Worm (Caenorhabditis elegans) whole organism, L4 larva: Measurements from ENCODE around the gene eif-3.F.

Experiments
- D1046.2 ChIP-seq: fragments of 200-800 bp; sonication (Bioruptor generic); IDR thresholded peaks from 2 replicates; pipeline ENCODE4 v1.3.6; 2022; ENCODE audit warnings: missing genetic modification characterization, missing compliant biosample characterization
- T26A8.4 ChIP-seq: fragments of 200-800 bp; sonication (Bioruptor generic); IDR thresholded peaks from 2 replicates; pipeline ENCODE4 v1.3.6; 2022; ENCODE audit warnings: missing genetic modification characterization, missing compliant biosample characterization
- Y48G9A.11 ChIP-seq: fragments of 200-800 bp; sonication (Bioruptor generic); IDR thresholded peaks from 2 replicates; pipeline ENCODE4 v1.3.6; 2022; ENCODE audit warnings: missing genetic modification reagents, missing genetic modification characterization, missing compliant biosample characterization
- ZK337.2 ChIP-seq: fragments of 200-800 bp; sonication (Bioruptor generic); IDR thresholded peaks from 2 replicates; pipeline ENCODE4 v1.3.6; 2022; ENCODE audit warnings: missing genetic modification reagents, missing genetic modification characterization, missing compliant biosample characterization
- aha-1 ChIP-seq: fragments of 150-350 bp; peaks from one replicate; lab custom pipeline; 2014; ENCODE audit warnings: missing biosample characterization, missing genetic modification characterization
- ama-1 ChIP-seq: fragments of 150-350 bp; optimal IDR thresholded peaks from 2 replicates; lab custom pipeline; 2014; ENCODE audit warnings: inconsistent platforms, mixed read lengths
- attf-4 ChIP-seq: sonication (generic microtip); optimal IDR thresholded peaks from 3 replicates; lab custom pipeline; 2017; ENCODE audit warnings: missing biosample characterization, missing genetic modification characterization
- ceh-20 ChIP-seq: fragments of 200-800 bp; sonication (Bioruptor generic); IDR thresholded peaks from 2 replicates; pipeline ENCODE4 v1.3.6; 2022; ENCODE audit warnings: missing genetic modification reagents, missing genetic modification characterization, missing compliant biosample characterization
- ceh-44 ChIP-seq: fragments of 200-800 bp; sonication (Bioruptor generic); IDR thresholded peaks from 2 replicates; pipeline ENCODE4 v1.3.6; 2022; ENCODE audit warnings: missing genetic modification reagents, missing genetic modification characterization, missing compliant biosample characterization
- ces-1 ChIP-seq: fragments of 150-350 bp; sonication (generic microtip); optimal IDR thresholded peaks from 4 replicates; lab custom pipeline; 2014; ENCODE audit warnings: missing biosample characterization, missing genetic modification reagents, missing genetic modification characterization
- ctbp-1 ChIP-seq: fragments of 200-800 bp; sonication (Bioruptor generic); IDR thresholded peaks from 2 replicates; pipeline ENCODE4 v1.3.6; 2022; ENCODE audit warnings: missing genetic modification reagents, missing genetic modification characterization, missing compliant biosample characterization
- daf-12 ChIP-seq: fragments of 150-350 bp; optimal IDR thresholded peaks from 2 replicates; lab custom pipeline; 2014; ENCODE audit warnings: missing biosample characterization, missing genetic modification reagents, missing genetic modification characterization
- daf-8 ChIP-seq: fragments of 200-800 bp; sonication (Bioruptor generic); IDR thresholded peaks from 2 replicates; pipeline ENCODE4 v1.3.6; 2022; ENCODE audit warnings: missing genetic modification characterization, missing compliant biosample characterization
- dpl-1 ChIP-seq: fragments of 150-350 bp; optimal IDR thresholded peaks from 2 replicates; lab custom pipeline; 2014; ENCODE audit warnings: missing biosample characterization, missing genetic modification reagents, missing genetic modification characterization
- egl-43 ChIP-seq: fragments of 200-800 bp; sonication (Bioruptor generic); IDR thresholded peaks from 2 replicates; pipeline ENCODE4 v1.3.6; 2022; ENCODE audit warnings: missing genetic modification reagents, missing genetic modification characterization, missing compliant biosample characterization
- fkh-10 ChIP-seq: fragments of 150-350 bp; optimal IDR thresholded peaks from 2 replicates; lab custom pipeline; 2014; ENCODE audit warnings: missing biosample characterization, missing genetic modification reagents, missing genetic modification characterization
- fos-1 ChIP-seq: fragments of 150-350 bp; optimal IDR thresholded peaks from 2 replicates; lab custom pipeline; 2014; ENCODE audit warnings: missing biosample characterization, missing genetic modification characterization
- hlh-11 ChIP-seq: fragments of 200-800 bp; sonication (Bioruptor generic); optimal IDR thresholded peaks from 2 replicates; lab custom pipeline; 2018; ENCODE audit warnings: mild to moderate bottlenecking, missing genetic modification characterization, missing compliant biosample characterization
- hlh-30 ChIP-seq: sonication (generic microtip); optimal IDR thresholded peaks from 2 replicates; lab custom pipeline; 2017; ENCODE audit warnings: antibody characterized with exemption, mild to moderate bottlenecking, missing genetic modification characterization, missing compliant biosample characterization; ENCODE audit not compliant: insufficient read depth
- hmg-1.1 ChIP-seq: fragments of 200-800 bp; sonication (Bioruptor generic); IDR thresholded peaks from 2 replicates; pipeline ENCODE4 v1.3.6; 2022; ENCODE audit warnings: missing genetic modification reagents, missing genetic modification characterization, missing compliant biosample characterization
- lin-13 ChIP-seq: fragments of 150-350 bp; optimal IDR thresholded peaks from 2 replicates; lab custom pipeline; 2014; ENCODE audit warnings: missing biosample characterization, missing genetic modification reagents, missing genetic modification characterization
- lir-3 ChIP-seq: sonication (generic microtip); optimal IDR thresholded peaks from 2 replicates; lab custom pipeline; 2016; ENCODE audit warnings: mild to moderate bottlenecking, missing genetic modification characterization, missing compliant biosample characterization
- mdt-29 ChIP-seq: fragments of 200-800 bp; sonication (Bioruptor generic); IDR thresholded peaks from 2 replicates; pipeline ENCODE4 v1.3.6; 2022; ENCODE audit warnings: missing genetic modification reagents, missing genetic modification characterization, missing compliant biosample characterization
- nhr-10 ChIP-seq: fragments of 150-350 bp; optimal IDR thresholded peaks from 2 replicates; lab custom pipeline; 2014; ENCODE audit warnings: missing biosample characterization, missing genetic modification characterization
- nhr-237 ChIP-seq: sonication (generic microtip); optimal IDR thresholded peaks from 2 replicates; lab custom pipeline; 2017; ENCODE audit warnings: missing biosample characterization, missing genetic modification characterization
- nhr-28 ChIP-seq: fragments of 150-350 bp; optimal IDR thresholded peaks from 2 replicates; lab custom pipeline; 2014; ENCODE audit warnings: missing biosample characterization, missing genetic modification characterization
- nhr-41 ChIP-seq: fragments of 200-800 bp; sonication (Bioruptor generic); IDR thresholded peaks from 2 replicates; pipeline ENCODE4 v1.3.6; 2022; ENCODE audit warnings: missing genetic modification reagents, missing genetic modification characterization, missing compliant biosample characterization
- nhr-76 ChIP-seq: fragments of 150-350 bp; optimal IDR thresholded peaks from 2 replicates; lab custom pipeline; 2014; ENCODE audit warnings: missing biosample characterization, missing genetic modification characterization
- php-3 ChIP-seq: fragments of 200-800 bp; sonication (Bioruptor generic); IDR thresholded peaks from 2 replicates; pipeline ENCODE4 v1.3.6; 2022; ENCODE audit warnings: missing genetic modification reagents, missing genetic modification characterization, missing compliant biosample characterization
- skn-1 ChIP-seq: fragments of 150-350 bp; optimal IDR thresholded peaks from 2 replicates; lab custom pipeline; 2014; ENCODE audit warnings: missing biosample characterization, missing genetic modification characterization
- snpc-4 ChIP-seq: fragments of 150-350 bp; optimal IDR thresholded peaks from 2 replicates; lab custom pipeline; 2014; ENCODE audit warnings: missing biosample characterization, missing genetic modification characterization
- unc-62 ChIP-seq, 3 experiments: fragments of 150-350 bp in 1 of 3; sonication (generic microtip); optimal IDR thresholded peaks in 2 of 3; peaks in 1 of 3; 1 replicate in 1 of 3; 2 replicates in 2 of 3; lab custom pipeline; 2014 to 2017; ENCODE audit warnings: missing biosample characterization in 3 of 3, missing genetic modification characterization in 3 of 3, missing genetic modification reagents in 3 of 3, missing genotype in 1 of 3
- zfp-3 ChIP-seq: fragments of 200-800 bp; sonication (Bioruptor generic); conservative IDR thresholded peaks from 2 replicates; pipeline ENCODE4 v1.3.6; 2022; ENCODE audit warnings: missing genetic modification reagents, missing genetic modification characterization, missing compliant biosample characterization
- zip-11 ChIP-seq: fragments of 200-800 bp; sonication (Bioruptor generic); IDR thresholded peaks from 2 replicates; pipeline ENCODE4 v1.3.6; 2022; ENCODE audit warnings: missing genetic modification characterization, missing compliant biosample characterization

Gene eif-3.F

ce11 chrII:9310794-9311193 is 20.6 kb upstream of the eif-3.F start:
- TF ChIP-seq daf-8: no peak
- no peak for TF ChIP-seq mdt-29 (GFP tag; lab: Robert Waterston, UW)
- no peak for TF ChIP-seq fos-1 (tag; lab: Kevin White, UChicago)
- no peak for TF ChIP-seq T26A8.4 (GFP tag; lab: Robert Waterston, UW)
- TF ChIP-seq skn-1 (tag; lab: Kevin White, UChicago): no peak
- no peak for TF ChIP-seq snpc-4
- TF ChIP-seq dpl-1: no peak
- no peak for TF ChIP-seq egl-43 (GFP tag; lab: Robert Waterston, UW)
- TF ChIP-seq lin-13: no peak
- no peak for TF ChIP-seq zfp-3 (GFP tag; lab: Robert Waterston, UW)
- TF ChIP-seq ceh-20 (GFP tag; lab: Robert Waterston, UW): no peak
- TF ChIP-seq ctbp-1 (GFP tag; lab: Robert Waterston, UW): no peak
- no peak for TF ChIP-seq zip-11 (GFP tag; lab: Robert Waterston, UW)
- TF ChIP-seq nhr-41: no peak
- no peak for TF ChIP-seq Y48G9A.11 (GFP tag; lab: Robert Waterston, UW)
- no peak for TF ChIP-seq hlh-11 (tag; lab: Kevin White, UChicago)

- TF ChIP-seq php-3 (no peak), ctbp-1 (GFP tag; lab: Robert Waterston, UW) (peak; percentile 43; the same call in 1 of the 2 replicates), fkh-10 (GFP tag; lab: Kevin White, UChicago) (peak; percentile 89), ces-1 (peak; percentile 40)
These were observed 19.7 kb upstream of the eif-3.F start for ce11 chrII:9311702-9312101.

ce11 chrII:9313335-9313734 is 18.1 kb upstream of the eif-3.F start:
- TF ChIP-seq ctbp-1 (GFP tag; lab: Robert Waterston, UW) (0 out of 2 replicates have a peak, but pooled peaks have one; percentile 12), T26A8.4 (GFP tag; lab: Robert Waterston, UW) (no peak)

ce11 chrII:9314733-9315132 is 16.7 kb upstream of the eif-3.F start:
- no peak for TF ChIP-seq nhr-10 (tag; lab: Kevin White, UChicago)
- peak; percentile 9 for TF ChIP-seq aha-1 (tag; lab: Kevin White, UChicago)

- TF ChIP-seq zip-11 (GFP tag; lab: Robert Waterston, UW) (no peak), nhr-76 (tag; lab: Kevin White, UChicago) (no peak), daf-12 (tag; lab: Kevin White, UChicago) (no peak), T26A8.4 (GFP tag; lab: Robert Waterston, UW) (no peak), ceh-44 (no peak), attf-4 (no peak), hlh-11 (tag; lab: Kevin White, UChicago) (no peak), unc-62 (GFP tag; optimal IDR thresholded peaks at IDR 0.05 in 1 of 2; lab: Kevin White, UChicago) (peak in 1 of 2 experiments; percentile 97), unc-62 (tag; optimal IDR thresholded peaks at IDR 0.05; lab: Kevin White, UChicago) (no peak), hmg-1.1 (GFP tag; lab: Robert Waterston, UW) (no peak), lir-3 (tag; lab: Kevin White, UChicago) (no peak), nhr-28 (no peak), ama-1 (lab: Kevin White, UChicago) (no peak), ces-1 (no peak), D1046.2 (no peak), hlh-30 (tag; lab: Kevin White, UChicago) (peak; percentile 6), ZK337.2 (GFP tag; lab: Robert Waterston, UW) (no peak), nhr-237 (tag; lab: Kevin White, UChicago) (no peak)
These were observed 15.8 kb upstream of the eif-3.F start for ce11 chrII:9315692-9316091.
